Fruit fly (Drosophila melanogaster): ENCODE measurements around the gene Tmtc2.

DNA sequence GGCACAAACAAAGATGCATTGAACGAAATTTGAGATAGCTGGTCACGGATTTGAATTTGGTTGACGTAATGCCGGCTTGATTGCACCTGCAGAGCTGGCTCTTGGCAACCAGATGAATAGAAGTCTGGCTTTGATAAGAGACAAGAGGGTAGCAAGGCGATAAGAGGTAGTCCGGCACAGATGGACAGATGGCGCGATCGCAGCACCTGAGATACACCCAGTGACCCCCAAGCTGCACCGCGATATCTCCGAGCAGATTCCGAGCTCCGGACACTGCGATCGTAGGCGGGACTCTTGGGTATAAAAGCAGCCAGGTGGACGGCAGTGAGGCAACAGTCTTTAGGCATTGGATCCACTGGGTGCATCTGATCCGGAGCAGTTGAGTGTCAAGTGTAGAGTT, 24.3 kb upstream of the Tmtc2 start, which contains the start of gene Lsp1beta:
- TF ChIP-seq fkh (GFP tag; optimal IDR thresholded peaks at IDR 0.05) (no peak), OdsH (GFP tag; optimal IDR thresholded peaks at IDR 0.05) (no peak), CG6808 (GFP tag; optimal IDR thresholded peaks at IDR 0.05) (no peak), Sox102F (GFP tag; optimal IDR thresholded peaks at IDR 0.05) (no peak), Sox14 (GFP tag; optimal IDR thresholded peaks at IDR 0.05) (no peak), Lpt (GFP tag; optimal IDR thresholded peaks at IDR 0.05) (no peak), CG32006 (GFP tag; optimal IDR thresholded peaks at IDR 0.05) (no peak), svp (GFP tag) (peak; percentile 97), CG10631 (GFP tag; optimal IDR thresholded peaks at IDR 0.05) (no peak), achi (GFP tag; optimal IDR thresholded peaks at IDR 0.05) (no peak)

All from whole organism, prepupa.